Worm (Caenorhabditis elegans): ENCODE results near the gene gars-1.

DNA sequence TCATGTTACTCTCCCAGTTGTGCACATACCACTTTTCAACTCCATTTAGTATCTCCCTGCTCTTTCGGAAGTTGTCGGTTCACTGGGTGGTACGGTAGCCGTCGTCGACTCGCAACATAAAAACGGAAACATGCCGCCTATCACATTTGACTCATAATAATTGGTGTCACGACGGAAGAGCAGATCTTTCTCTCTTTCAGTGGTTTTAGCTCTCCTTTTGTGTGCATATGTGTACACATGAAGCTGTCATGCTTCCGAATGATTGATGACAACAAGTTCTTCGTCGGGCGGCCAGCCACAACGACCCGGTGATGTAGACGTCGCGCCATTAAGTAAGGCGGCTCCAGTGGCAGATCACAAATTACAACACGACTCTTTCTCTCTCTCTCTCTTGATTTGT lies 37.7 kb downstream of the gars-1 start:
- no peak for TF ChIP-seq ama-1 (optimal IDR thresholded peaks at IDR 0.05)
- TF ChIP-seq lsy-2 (tag; optimal IDR thresholded peaks at IDR 0.05), result no peak
- no peak for TF ChIP-seq mbf-1 (tag; optimal IDR thresholded peaks at IDR 0.05)
- no peak for TF ChIP-seq unc-39 (tag; optimal IDR thresholded peaks at IDR 0.05)
- no peak for TF ChIP-seq ceh-16 (tag; optimal IDR thresholded peaks at IDR 0.05)
- no peak for TF ChIP-seq nhr-237 (tag; optimal IDR thresholded peaks at IDR 0.05)

Data from whole organism, L2 larva.